Worm (Caenorhabditis elegans) whole organism, young adult: ENCODE data around the gene Y41C4A.11.

Experiments used
- B0336.3 ChIP-seq: fragments of 200-800 bp; sonication (Bioruptor generic); IDR thresholded peaks from 2 replicates; pipeline ENCODE4 v1.3.6; 2022; ENCODE audit warnings: missing genetic modification characterization, missing compliant biosample characterization
- F22D6.2 ChIP-seq: sonication (generic microtip); optimal IDR thresholded peaks from 2 replicates; lab custom pipeline; 2016; ENCODE audit warnings: mild to moderate bottlenecking, missing genetic modification characterization, missing compliant biosample characterization
- F33H1.4 ChIP-seq: fragments of 200-800 bp; sonication (Bioruptor generic); IDR thresholded peaks from 2 replicates; pipeline ENCODE4 v1.3.6; 2022; ENCODE audit warnings: missing genetic modification reagents, missing genetic modification characterization, missing compliant biosample characterization
- F39B2.1 ChIP-seq: fragments of 200-800 bp; sonication (Bioruptor generic); IDR thresholded peaks from 2 replicates; pipeline ENCODE4 v1.3.6; 2022; ENCODE audit warnings: missing genetic modification reagents, missing genetic modification characterization, missing compliant biosample characterization
- F49E8.2 ChIP-seq: sonication (generic microtip); optimal IDR thresholded peaks from 3 replicates; lab custom pipeline; 2017; ENCODE audit warnings: missing genetic modification characterization, mild to moderate bottlenecking, missing compliant biosample characterization, antibody characterized with exemption, moderate library complexity; ENCODE audit not compliant: insufficient read depth
- F52B5.7 ChIP-seq: sonication (generic microtip); optimal IDR thresholded peaks from 2 replicates; lab custom pipeline; 2016; ENCODE audit warnings: mild to moderate bottlenecking, missing genetic modification characterization, missing compliant biosample characterization
- F57C9.4 ChIP-seq: sonication (generic microtip); optimal IDR thresholded peaks from 2 replicates; lab custom pipeline; 2017; ENCODE audit warnings: mild to moderate bottlenecking, missing genetic modification characterization, missing compliant biosample characterization
- T07F8.4 ChIP-seq: sonication (generic microtip); optimal IDR thresholded peaks from 2 replicates; lab custom pipeline; 2016; ENCODE audit warnings: mild to moderate bottlenecking, missing genetic modification characterization, moderate library complexity, missing compliant biosample characterization
- T26A5.8 ChIP-seq: sonication (generic microtip); optimal IDR thresholded peaks from 2 replicates; lab custom pipeline; 2016; ENCODE audit warnings: missing genetic modification characterization, missing compliant biosample characterization
- Y53F4B.3 ChIP-seq: fragments of 200-800 bp; sonication (Bioruptor generic); IDR thresholded peaks from 2 replicates; pipeline ENCODE4 v1.3.6; 2022; ENCODE audit warnings: missing genetic modification reagents, missing genetic modification characterization, missing compliant biosample characterization
- Y79H2A.3 ChIP-seq: fragments of 200-800 bp; sonication (Bioruptor generic); conservative IDR thresholded peaks from 2 replicates; pipeline ENCODE4 v1.3.6; 2022; ENCODE audit warnings: missing genetic modification reagents, missing genetic modification characterization, missing compliant biosample characterization
- aptf-3 ChIP-seq: fragments of 200-800 bp; sonication (Bioruptor generic); IDR thresholded peaks from 2 replicates; pipeline ENCODE4 v1.3.6; 2022; ENCODE audit warnings: missing genetic modification characterization, missing compliant biosample characterization
- atf-7 ChIP-seq: sonication (generic microtip); optimal IDR thresholded peaks from 2 replicates; lab custom pipeline; 2017; ENCODE audit warnings: mild to moderate bottlenecking, missing genetic modification characterization, missing compliant biosample characterization
- athp-1 ChIP-seq: sonication (generic microtip); optimal IDR thresholded peaks from 2 replicates; lab custom pipeline; 2017; ENCODE audit warnings: mild to moderate bottlenecking, missing genetic modification characterization, missing compliant biosample characterization
- cebp-1 ChIP-seq, 2 experiments: fragments of 200-800 bp in 1 of 2; sonication (Bioruptor generic) in 1 of 2; sonication (generic microtip) in 1 of 2; IDR thresholded peaks in 1 of 2; optimal IDR thresholded peaks in 1 of 2; 2 replicates each; pipeline versions ENCODE4 v1.3.6 to Lab custom; 2017 to 2022; ENCODE audit warnings: missing compliant biosample characterization in 2 of 2, missing genetic modification characterization in 2 of 2, mild to moderate bottlenecking in 1 of 2, missing genetic modification reagents in 1 of 2, moderate library complexity in 1 of 2
- cebp-2 ChIP-seq: fragments of 200-800 bp; sonication (Bioruptor generic); IDR thresholded peaks from 2 replicates; pipeline ENCODE4 v1.3.6; 2022; ENCODE audit warnings: missing genetic modification characterization, missing compliant biosample characterization
- chd-7 ChIP-seq: sonication (generic microtip); optimal IDR thresholded peaks from 2 replicates; lab custom pipeline; 2016; ENCODE audit warnings: mild to moderate bottlenecking, missing genetic modification characterization, moderate library complexity, missing compliant biosample characterization
- die-1 ChIP-seq: sonication (generic microtip); optimal IDR thresholded peaks from 2 replicates; lab custom pipeline; 2016; ENCODE audit warnings: missing genotype, mild to moderate bottlenecking, missing genetic modification characterization, missing compliant biosample characterization
- dpl-1 ChIP-seq: fragments of 150-350 bp; optimal IDR thresholded peaks from 2 replicates; lab custom pipeline; 2014; ENCODE audit warnings: missing biosample characterization, missing genetic modification reagents, missing genetic modification characterization
- efl-1 ChIP-seq: fragments of 150-350 bp; optimal IDR thresholded peaks from 2 replicates; lab custom pipeline; 2014; ENCODE audit warnings: missing biosample characterization, missing genetic modification reagents, missing genetic modification characterization
- ekl-4 ChIP-seq: fragments of 200-800 bp; sonication (Bioruptor generic); IDR thresholded peaks from 2 replicates; pipeline ENCODE4 v1.3.6; 2022; ENCODE audit warnings: missing genetic modification reagents, missing genetic modification characterization, missing compliant biosample characterization
- hmg-1.2 ChIP-seq: fragments of 200-800 bp; sonication (Bioruptor generic); IDR thresholded peaks from 2 replicates; pipeline ENCODE4 v1.3.6; 2022; ENCODE audit warnings: missing genetic modification reagents, missing genetic modification characterization, missing compliant biosample characterization
- lin-35 ChIP-seq, 3 experiments: fragments of 150-350 bp in 2 of 3; sonication (generic microtip) in 1 of 3; optimal IDR thresholded peaks; 2 replicates each; lab custom pipeline; 2014 to 2018; ENCODE audit warnings: missing biosample characterization in 3 of 3, missing genetic modification characterization in 3 of 3, missing genetic modification reagents in 3 of 3
- lin-40 ChIP-seq: sonication (generic microtip); optimal IDR thresholded peaks from 2 replicates; lab custom pipeline; 2016; ENCODE audit warnings: missing genetic modification characterization, mild to moderate bottlenecking, missing compliant biosample characterization, missing genotype, missing genetic modification reagents
- madf-10 ChIP-seq: sonication (generic microtip); optimal IDR thresholded peaks from 2 replicates; lab custom pipeline; 2016; ENCODE audit warnings: mild to moderate bottlenecking, missing genetic modification characterization, missing compliant biosample characterization
- madf-8 ChIP-seq: fragments of 200-800 bp; sonication (Bioruptor generic); conservative IDR thresholded peaks from 2 replicates; pipeline ENCODE4 v1.3.6; 2022; ENCODE audit warnings: missing genetic modification reagents, missing genetic modification characterization, missing compliant biosample characterization
- mes-4 ChIP-seq: sonication (generic microtip); optimal IDR thresholded peaks from 2 replicates; lab custom pipeline; 2016; ENCODE audit warnings: missing genotype, missing genetic modification characterization, missing compliant biosample characterization
- mxl-1 ChIP-seq: sonication (generic microtip); optimal IDR thresholded peaks from 2 replicates; lab custom pipeline; 2016; ENCODE audit warnings: missing genetic modification characterization, missing compliant biosample characterization
- nfyb-1 ChIP-seq: fragments of 200-800 bp; sonication (Bioruptor generic); IDR thresholded peaks from 2 replicates; pipeline ENCODE4 v1.3.6; 2022; ENCODE audit warnings: missing genetic modification reagents, missing genetic modification characterization, missing compliant biosample characterization
- nhr-27 ChIP-seq: fragments of 200-800 bp; sonication (Bioruptor generic); optimal IDR thresholded peaks from 2 replicates; lab custom pipeline; 2018; ENCODE audit warnings: mild to moderate bottlenecking, missing genetic modification characterization, moderate library complexity, missing compliant biosample characterization
- pbrm-1 ChIP-seq: fragments of 200-800 bp; sonication (Bioruptor generic); IDR thresholded peaks from 2 replicates; pipeline ENCODE4 v1.3.6; 2022; ENCODE audit warnings: missing genetic modification reagents, missing genetic modification characterization, missing compliant biosample characterization
- rec-8 ChIP-seq, 2 experiments: sonication (generic microtip); optimal IDR thresholded peaks; 2 replicates each; lab custom pipeline; 2016; ENCODE audit warnings: mild to moderate bottlenecking in 2 of 2, missing genetic modification characterization in 2 of 2, missing genetic modification reagents in 2 of 2, missing genotype in 2 of 2, missing biosample characterization in 1 of 2, missing compliant biosample characterization in 1 of 2, moderate library complexity in 1 of 2
- repo-1 ChIP-seq: sonication (generic microtip); optimal IDR thresholded peaks from 2 replicates; lab custom pipeline; 2017; ENCODE audit warnings: mild to moderate bottlenecking, missing genetic modification characterization, missing compliant biosample characterization
- sdz-38 ChIP-seq: sonication (generic microtip); optimal IDR thresholded peaks from 2 replicates; lab custom pipeline; 2016; ENCODE audit warnings: missing genotype, missing genetic modification characterization, missing compliant biosample characterization
- sea-2 ChIP-seq: fragments of 200-800 bp; sonication (Bioruptor generic); IDR thresholded peaks from 2 replicates; pipeline ENCODE4 v1.3.6; 2022; ENCODE audit warnings: missing genetic modification characterization, missing compliant biosample characterization
- snpc-1.3 ChIP-seq: sonication (generic microtip); optimal IDR thresholded peaks from 2 replicates; lab custom pipeline; 2017; ENCODE audit warnings: missing genetic modification characterization, mild to moderate bottlenecking, missing compliant biosample characterization, antibody characterized with exemption, moderate library complexity, missing genotype, missing genetic modification reagents; ENCODE audit not compliant: insufficient read depth
- somi-1 ChIP-seq: fragments of 200-800 bp; sonication (Bioruptor generic); optimal IDR thresholded peaks from 2 replicates; lab custom pipeline; 2018; ENCODE audit warnings: mild to moderate bottlenecking, missing genetic modification characterization, missing compliant biosample characterization
- tlf-1 ChIP-seq: fragments of 200-800 bp; sonication (Bioruptor generic); optimal IDR thresholded peaks from 2 replicates; lab custom pipeline; 2018; ENCODE audit warnings: mild to moderate bottlenecking, missing genetic modification characterization, missing compliant biosample characterization
- zfh-2 ChIP-seq: fragments of 200-800 bp; sonication (Bioruptor generic); conservative IDR thresholded peaks from 2 replicates; pipeline ENCODE4 v1.3.6; 2022; ENCODE audit warnings: missing genetic modification reagents, missing genetic modification characterization, missing compliant biosample characterization
- zim-3 ChIP-seq: sonication (generic microtip); optimal IDR thresholded peaks from 2 replicates; lab custom pipeline; 2017; ENCODE audit warnings: mild to moderate bottlenecking, missing genetic modification characterization, moderate library complexity, missing compliant biosample characterization

Gene Y41C4A.11

ce11 chrIII:11689303-11689702 is 30.4 kb upstream of the Y41C4A.11 start (continued):
- no peak for TF ChIP-seq aptf-3 (GFP tag; lab: Robert Waterston, UW)
- peak; percentile 49; the same call in 1 of the 2 replicates for TF ChIP-seq hmg-1.2 (GFP tag; lab: Robert Waterston, UW)
- TF ChIP-seq efl-1 = no peak
- TF ChIP-seq B0336.3 (GFP tag; lab: Robert Waterston, UW) = 0 out of 2 replicates have a peak, but pooled peaks have one; percentile 14
- TF ChIP-seq lin-35 (GFP tag; optimal IDR thresholded peaks at IDR 0.05; lab: Kevin White, UChicago) = peak in 1 of 3 experiments; percentile 10
- TF ChIP-seq F49E8.2 (tag; lab: Kevin White, UChicago) = no peak
- TF ChIP-seq snpc-1.3 = no peak
- no peak for TF ChIP-seq Y53F4B.3 (GFP tag; lab: Robert Waterston, UW)
- peak; percentile 95 for TF ChIP-seq atf-7 (tag; lab: Kevin White, UChicago)
- peak; percentile 60 for TF ChIP-seq lin-40 (tag; lab: Kevin White, UChicago)
- TF ChIP-seq sea-2 (GFP tag; lab: Robert Waterston, UW) = no peak
- TF ChIP-seq cebp-2 = no peak
- no peak for TF ChIP-seq F57C9.4 (tag; lab: Kevin White, UChicago)

- TF ChIP-seq mes-4 (no peak), madf-8 (GFP tag; lab: Robert Waterston, UW) (no peak), nfyb-1 (GFP tag; lab: Robert Waterston, UW) (no peak), die-1 (tag; lab: Kevin White, UChicago) (no peak), nhr-27 (tag; lab: Kevin White, UChicago) (no peak), rec-8 (tag; optimal IDR thresholded peaks at IDR 0.05; lab: Kevin White, UChicago) (no peak), pbrm-1 (GFP tag; lab: Robert Waterston, UW) (no peak), F22D6.2 (tag; lab: Kevin White, UChicago) (no peak), Y79H2A.3 (no peak), dpl-1 (no peak), lin-40 (tag; lab: Kevin White, UChicago) (no peak), F39B2.1 (GFP tag; lab: Robert Waterston, UW) (no peak)
Measured at ce11 chrIII:11689887-11690286, 29.8 kb upstream of the Y41C4A.11 start.

- TF ChIP-seq zim-3 (tag; lab: Kevin White, UChicago) (peak; percentile 25), lin-35 (GFP tag; optimal IDR thresholded peaks at IDR 0.05; lab: Kevin White, UChicago) (no peak), cebp-1 (GFP tag; IDR thresholded peaks at IDR 0.05; lab: Robert Waterston, UW) (no peak), cebp-1 (tag; optimal IDR thresholded peaks at IDR 0.05; lab: Kevin White, UChicago) (peak; percentile 10), atf-7 (tag; lab: Kevin White, UChicago) (peak; percentile 40), athp-1 (peak; percentile 1), F33H1.4 (GFP tag; lab: Robert Waterston, UW) (no peak), somi-1 (GFP tag; lab: Kevin White, UChicago) (peak; percentile 12), chd-7 (peak; percentile 50), ekl-4 (GFP tag; lab: Robert Waterston, UW) (no peak), cebp-2 (no peak), lin-40 (tag; lab: Kevin White, UChicago) (no peak), F52B5.7 (tag; lab: Kevin White, UChicago) (peak; percentile 30), mxl-1 (tag; lab: Kevin White, UChicago) (no peak), sdz-38 (tag; lab: Kevin White, UChicago) (no peak), T26A5.8 (tag; lab: Kevin White, UChicago) (no peak), aptf-3 (GFP tag; lab: Robert Waterston, UW) (no peak), T07F8.4 (tag; lab: Kevin White, UChicago) (no peak), B0336.3 (GFP tag; lab: Robert Waterston, UW) (peak; percentile 22; the same call in 1 of the 2 replicates), repo-1 (no peak), zfh-2 (GFP tag; lab: Robert Waterston, UW) (peak; percentile 46; the same call in 1 of the 2 replicates), nfyb-1 (GFP tag; lab: Robert Waterston, UW) (peak; percentile 45; the same call in 1 of the 2 replicates), madf-10 (tag; lab: Kevin White, UChicago) (no peak), F39B2.1 (GFP tag; lab: Robert Waterston, UW) (no peak), tlf-1 (GFP tag; lab: Kevin White, UChicago) (no peak)
- TF ChIP-seq, all 124 proteins: peak for 10
Measured at ce11 chrIII:11692380-11692779, 27.3 kb upstream of the Y41C4A.11 start.
